Worm (Caenorhabditis elegans): Measurements from ENCODE around the gene Y66D12A.21.

DNA sequence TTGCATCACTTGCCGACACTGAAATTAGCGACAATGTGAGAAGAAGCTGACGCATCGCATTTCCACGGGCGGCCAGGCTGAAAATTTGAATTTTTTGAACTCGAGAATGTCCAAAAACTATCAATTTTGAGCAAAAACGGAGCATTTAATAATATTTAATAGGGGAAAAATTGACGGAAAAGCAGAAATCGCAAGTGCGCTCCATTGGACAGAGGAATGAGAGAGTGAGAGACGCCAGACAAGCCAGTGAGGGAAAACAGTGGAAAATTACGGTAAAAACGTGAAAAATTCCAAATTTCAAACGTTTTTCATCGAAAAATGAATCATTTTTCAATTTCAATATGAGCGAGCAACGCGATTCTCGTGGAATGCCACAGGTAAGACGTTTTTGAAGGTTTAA is at the start of gene Y66D12A.21, which contains the start of gene spe-6:
- TF ChIP-seq snpc-4 (tag; optimal IDR thresholded peaks at IDR 0.05) (no peak), unc-62 (GFP tag; optimal IDR thresholded peaks at IDR 0.05) (no peak), elt-1 (tag; optimal IDR thresholded peaks at IDR 0.05; ENCODE audit: borderline replicate concordance, insufficient read depth) (no peak), lsy-2 (tag; optimal IDR thresholded peaks at IDR 0.05) (no peak), lin-13 (tag; optimal IDR thresholded peaks at IDR 0.05) (no peak)

Data from whole organism, mixed stage, embryonic.